Fruit fly (Drosophila melanogaster): ENCODE data around the gene alpha-Man-IIa.

Gene alpha-Man-IIa

DNA sequence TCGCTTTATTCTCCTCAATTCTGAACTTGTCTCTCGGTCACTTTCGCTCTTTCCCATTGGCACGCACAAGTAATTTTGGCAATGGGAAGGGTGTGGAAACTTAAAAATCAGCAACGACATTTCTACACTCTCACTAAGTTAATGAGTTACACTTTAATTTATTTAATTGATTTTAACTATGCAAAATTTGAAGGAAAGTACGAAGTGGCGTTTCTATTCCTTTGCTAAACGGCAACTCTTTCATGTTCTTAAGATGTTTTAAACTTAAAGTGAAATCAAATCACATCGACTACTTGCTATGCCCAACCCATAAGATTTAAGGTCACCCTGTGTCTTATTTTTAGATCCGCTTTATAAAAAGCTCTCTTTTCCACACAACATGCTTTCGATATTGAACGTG lies 41.9 kb upstream of the alpha-Man-IIa start (continued):
- no peak for TF ChIP-seq CG1602 (GFP tag; optimal IDR thresholded peaks at IDR 0.05)
- no peak for TF ChIP-seq Rx (GFP tag; IDR thresholded peaks at IDR 0.05)
- no peak for TF ChIP-seq Sry-β (GFP tag; optimal IDR thresholded peaks at IDR 0.05)
- peak; percentile 70; the same call in 1 of the 2 replicates for TF ChIP-seq lmd (GFP tag; IDR thresholded peaks at IDR 0.05)
- no peak for TF ChIP-seq grn (GFP tag; optimal IDR thresholded peaks at IDR 0.05)
- TF ChIP-seq tgo (GFP tag; IDR thresholded peaks at IDR 0.05): peak; percentile 64; the same call in 2 of the 3 replicates
- TF ChIP-seq CG9797 (GFP tag; optimal IDR thresholded peaks at IDR 0.05): no peak
- peak; percentile 28 for TF ChIP-seq CG15514 (GFP tag; optimal IDR thresholded peaks at IDR 0.05)
- TF ChIP-seq Sry-δ (GFP tag; optimal IDR thresholded peaks at IDR 0.05): no peak
- no peak for TF ChIP-seq nmo (GFP tag; optimal IDR thresholded peaks at IDR 0.05)
- TF ChIP-seq gro (GFP tag; optimal IDR thresholded peaks at IDR 0.05): peak; percentile 51
- no peak for TF ChIP-seq Lim3 (GFP tag; IDR thresholded peaks at IDR 0.05)
- TF ChIP-seq CG6854 (GFP tag; optimal IDR thresholded peaks at IDR 0.05): peak; percentile 22
- TF ChIP-seq CG15696 (tag; optimal IDR thresholded peaks at IDR 0.05): no peak
- TF ChIP-seq HHEX (GFP tag; optimal IDR thresholded peaks at IDR 0.05): peak; percentile 57
- TF ChIP-seq Elba2 (GFP tag; optimal IDR thresholded peaks at IDR 0.05): no peak
- TF ChIP-seq CG12219 (GFP tag; optimal IDR thresholded peaks at IDR 0.05): peak; percentile 50
- TF ChIP-seq NC2α (GFP tag; optimal IDR thresholded peaks at IDR 0.05): no peak
- no peak for TF ChIP-seq CG7987 (GFP tag; optimal IDR thresholded peaks at IDR 0.05)
- TF ChIP-seq Dp (GFP tag; optimal IDR thresholded peaks at IDR 0.05): no peak
- peak; percentile 71 for TF ChIP-seq so (GFP tag; IDR thresholded peaks at IDR 0.05)
- TF ChIP-seq CG12942 (GFP tag; optimal IDR thresholded peaks at IDR 0.05): peak; percentile 34
- TF ChIP-seq trem (tag; optimal IDR thresholded peaks at IDR 0.05): no peak
- no peak for TF ChIP-seq Stat92E (GFP tag; optimal IDR thresholded peaks at IDR 0.05)
- TF ChIP-seq usp (GFP tag; optimal IDR thresholded peaks at IDR 0.05): no peak
- no peak for TF ChIP-seq wek (GFP tag; optimal IDR thresholded peaks at IDR 0.05)
- no peak for TF ChIP-seq CG10274 (GFP tag; optimal IDR thresholded peaks at IDR 0.05)
- no peak for TF ChIP-seq abd-A (tag; optimal IDR thresholded peaks at IDR 0.05)
- peak; percentile 36; the same call in 1 of the 2 replicates for TF ChIP-seq CG9215 (GFP tag; IDR thresholded peaks at IDR 0.05)
- peak; percentile 44 for TF ChIP-seq zfh2 (GFP tag; optimal IDR thresholded peaks at IDR 0.05)
- peak; percentile 69 for TF ChIP-seq PHDP (tag; optimal IDR thresholded peaks at IDR 0.05)
- TF ChIP-seq row (GFP tag; IDR thresholded peaks at IDR 0.05): peak; percentile 85
- TF ChIP-seq knrl (GFP tag; IDR thresholded peaks at IDR 0.05; ENCODE audit: partially characterized antibody): no peak
- TF ChIP-seq slou (GFP tag; optimal IDR thresholded peaks at IDR 0.05): peak; percentile 5
- TF ChIP-seq shn (GFP tag; optimal IDR thresholded peaks at IDR 0.05): no peak
- TF ChIP-seq CG1024 (GFP tag; IDR thresholded peaks at IDR 0.05): no peak
- TF ChIP-seq CG12071 (GFP tag; optimal IDR thresholded peaks at IDR 0.05): peak; percentile 19
- peak; percentile 33 for TF ChIP-seq Blimp-1 (GFP tag; optimal IDR thresholded peaks at IDR 0.05)
- TF ChIP-seq CG1647 (GFP tag; optimal IDR thresholded peaks at IDR 0.05): peak; percentile 31
- TF ChIP-seq ac (GFP tag; optimal IDR thresholded peaks at IDR 0.05): no peak
- TF ChIP-seq pros (GFP tag; optimal IDR thresholded peaks at IDR 0.05): no peak
- peak; percentile 52; the same call in 1 of the 2 replicates for TF ChIP-seq al (GFP tag; IDR thresholded peaks at IDR 0.05)
- TF ChIP-seq dmrt11E (tag; optimal IDR thresholded peaks at IDR 0.05): no peak
